Worm (Caenorhabditis elegans) whole organism, mixed stage, embryonic: ENCODE data around the gene M04B2.2.

Experiments used
- nhr-76 ChIP-seq: sonication (generic microtip); optimal IDR thresholded peaks from 2 replicates; lab custom pipeline; 2017; ENCODE audit warnings: missing biosample characterization, missing genetic modification characterization
- sem-2 ChIP-seq: fragments of 200-800 bp; sonication (Bioruptor generic); optimal IDR thresholded peaks from 2 replicates; lab custom pipeline; 2018; ENCODE audit warnings: mild to moderate bottlenecking, missing genetic modification characterization, missing compliant biosample characterization
- unc-39 ChIP-seq: fragments of 150-350 bp; optimal IDR thresholded peaks from 2 replicates; lab custom pipeline; 2014; ENCODE audit warnings: missing biosample characterization, missing genetic modification characterization

- TF ChIP-seq sem-2 (GFP tag; lab: Kevin White, UChicago) (no peak), nhr-76 (tag; lab: Kevin White, UChicago) (no peak), unc-39 (no peak)
Measured at ce11 chrIV:11486859-11487258, 41.0 kb upstream of the M04B2.2 start.
